Worm (Caenorhabditis elegans) whole organism, mixed stage, embryonic: ENCODE measurements around the gene F57A8.6.

Source experiments
- ceh-43 ChIP-seq: fragments of 200-800 bp; sonication (Bioruptor generic); optimal IDR thresholded peaks from 2 replicates; lab custom pipeline; 2018; ENCODE audit warnings: mild to moderate bottlenecking, missing genetic modification characterization, moderate library complexity, missing compliant biosample characterization
- ham-2 ChIP-seq: fragments of 200-800 bp; sonication (Bioruptor generic); optimal IDR thresholded peaks from 2 replicates; lab custom pipeline; 2018; ENCODE audit warnings: mild to moderate bottlenecking, missing genetic modification characterization, missing compliant biosample characterization
- mab-5 ChIP-seq: fragments of 150-350 bp; optimal IDR thresholded peaks from 2 replicates; lab custom pipeline; 2014; ENCODE audit warnings: missing biosample characterization, missing genetic modification characterization
- mep-1 ChIP-seq: fragments of 150-350 bp; optimal IDR thresholded peaks from 2 replicates; lab custom pipeline; 2017; ENCODE audit warnings: missing biosample characterization, missing genetic modification reagents, missing genetic modification characterization, inconsistent platforms
- unc-62 ChIP-seq: fragments of 150-350 bp; optimal IDR thresholded peaks from 2 replicates; lab custom pipeline; 2014; ENCODE audit warnings: missing biosample characterization, missing genetic modification reagents, missing genetic modification characterization

- TF ChIP-seq unc-62 (GFP tag; lab: Kevin White, UChicago) (no peak), ham-2 (GFP tag; lab: Kevin White, UChicago) (no peak), ceh-43 (GFP tag; lab: Kevin White, UChicago) (no peak), mab-5 (no peak), mep-1 (tag; lab: Kevin White, UChicago) (no peak)
These were observed 49.6 kb upstream of the F57A8.6 start, which contains the start of gene C08B6.6 for ce11 chrV:10123324-10123723.
